Fruit fly (Drosophila melanogaster) whole organism, embryonic: ENCODE results near the gene RpS28a.
A peak's percentile ranks its signal among the peaks of the same experiment; 100 is the strongest.

Experiments used
- CG31441 ChIP-seq: fragments of 200-800 bp; sonication (Bioruptor generic); IDR thresholded peaks from 2 replicates; pipeline ENCODE4 v1.3.6; 2022; ENCODE audit warnings: missing biosample characterization, missing genetic modification characterization
- Doc3 ChIP-seq: fragments of 200-800 bp; sonication (Bioruptor generic); IDR thresholded peaks from 3 replicates; pipeline ENCODE4 v1.3.6; 2022; ENCODE audit warnings: missing biosample characterization, missing genetic modification characterization; ENCODE audit not compliant: partially characterized antibody
- br ChIP-seq: fragments of >200 bp; optimal IDR thresholded peaks from 2 replicates; lab custom pipeline; 2017

DNA sequence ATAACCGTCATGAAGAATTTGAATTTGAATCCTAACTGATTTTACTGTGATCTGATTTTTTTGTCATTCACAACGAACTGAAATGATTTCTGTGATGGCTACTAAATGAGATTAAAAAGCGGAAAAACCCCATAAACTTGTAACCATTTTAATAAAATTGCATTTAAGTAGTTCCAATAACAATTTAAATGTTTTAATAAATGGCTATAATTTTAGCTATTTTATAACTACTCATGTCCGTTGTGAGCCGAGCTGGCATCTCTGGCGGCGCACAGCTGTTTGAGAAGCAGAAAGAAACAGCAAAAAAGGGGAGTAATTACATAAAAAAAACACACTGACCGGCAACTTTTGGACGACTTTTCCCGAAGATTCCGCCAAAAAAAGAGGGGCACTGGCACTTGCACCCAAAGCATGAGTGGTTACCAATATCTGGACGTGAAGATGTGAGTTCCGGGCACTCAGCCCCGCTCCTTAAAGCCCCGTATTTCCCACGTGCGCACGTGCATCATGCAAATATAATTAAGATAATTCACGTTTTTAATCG, 34.2 kb upstream of the RpS28a start, which contains the start of the genes CG7950 and Rpp14a:
- no peak for TF ChIP-seq br
- 0 out of 3 replicates have a peak, but pooled peaks have one; percentile 5 for TF ChIP-seq Doc3
- peak; percentile 41; the same call in 1 of the 2 replicates for TF ChIP-seq CG31441
